Comparison of ENCODE assay signal across 3 fruit fly cellular contexts in the genomic region with DNA sequence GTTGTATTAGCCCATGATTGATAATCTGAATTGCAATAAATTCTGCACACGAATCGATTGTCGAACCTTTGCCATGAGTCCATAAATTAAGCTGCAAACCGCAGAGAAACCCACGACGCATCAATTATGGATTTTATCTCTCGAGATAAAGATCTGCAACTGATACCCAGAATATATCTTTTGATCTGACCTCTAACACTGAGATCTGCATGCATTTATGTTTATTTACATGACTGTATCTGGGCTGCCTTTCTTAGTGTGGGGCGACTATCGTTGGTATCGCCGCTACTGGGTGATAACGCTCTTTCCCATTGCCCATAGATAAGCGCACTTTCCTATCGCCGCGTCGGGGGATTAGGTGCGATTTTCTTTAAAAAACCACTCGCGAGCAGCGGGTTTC.
TF ChIP-seq lines count a peak whose summit lies in the region.

A gene (plus strand): TSS at position 398 of the 400 bp plus-strand sequence.

- no peak for TF ChIP-seq CTCF in whole organism, embryonic (GFP tag; optimal IDR thresholded peaks at IDR 0.05; lab: Kevin White, UChicago)

TF ChIP-seq in whole organism, embryonic, 481 proteins besides CTCF, POLR2A, EP300 and RAD21 (continues in another document):
- TF ChIP-seq sug (tag; optimal IDR thresholded peaks at IDR 0.05; lab: Kevin White, UChicago) (peak; percentile 81), Dip3 (GFP tag; optimal IDR thresholded peaks at IDR 0.05; lab: Kevin White, UChicago) (no peak), GATAe (GFP tag; conservative IDR thresholded peaks at IDR 0.05; lab: Robert Waterston, UW) (peak; percentile 61), abd-A (tag; optimal IDR thresholded peaks at IDR 0.05; lab: Kevin White, UChicago) (no peak), CG5180 (GFP tag; optimal IDR thresholded peaks at IDR 0.05; lab: Kevin White, UChicago) (no peak), Abd-B (GFP tag; optimal IDR thresholded peaks at IDR 0.05; lab: Kevin White, UChicago) (no peak), CG9727 (GFP tag; optimal IDR thresholded peaks at IDR 0.05; lab: Kevin White, UChicago) (no peak), mirr (GFP tag; optimal IDR thresholded peaks at IDR 0.05; lab: Kevin White, UChicago) (peak; percentile 13), CG18619 (GFP tag; optimal IDR thresholded peaks at IDR 0.05; lab: Kevin White, UChicago) (no peak), CG18011 (GFP tag; optimal IDR thresholded peaks at IDR 0.05; lab: Kevin White, UChicago) (no peak), CG17829 (tag; optimal IDR thresholded peaks at IDR 0.05; lab: Kevin White, UChicago) (no peak), CG14667 (GFP tag; IDR thresholded peaks at IDR 0.05; lab: Robert Waterston, UW) (no peak), Xbp1 (GFP tag; optimal IDR thresholded peaks at IDR 0.05; lab: Kevin White, UChicago) (no peak), sens-2 (GFP tag; IDR thresholded peaks at IDR 0.05; lab: Robert Waterston, UW) (no peak), inv (GFP tag; IDR thresholded peaks at IDR 0.05; lab: Robert Waterston, UW; ENCODE audit: partially characterized antibody) (no peak), sna (GFP tag; IDR thresholded peaks at IDR 0.05; lab: Robert Waterston, UW; ENCODE audit: partially characterized antibody) (0 out of 2 replicates have a peak, but pooled peaks have one; percentile 15), CG3163 (GFP tag; optimal IDR thresholded peaks at IDR 0.05; lab: Kevin White, UChicago) (no peak), CG2199 (GFP tag; IDR thresholded peaks at IDR 0.05; lab: Robert Waterston, UW) (0 out of 3 replicates have a peak, but pooled peaks have one; percentile 28), wor (GFP tag; IDR thresholded peaks at IDR 0.05; lab: Robert Waterston, UW) (no peak), ro (GFP tag; IDR thresholded peaks at IDR 0.05; lab: Robert Waterston, UW) (no peak), wdn (GFP tag; IDR thresholded peaks at IDR 0.05; lab: Robert Waterston, UW) (no peak), stwl (tag; optimal IDR thresholded peaks at IDR 0.05; lab: Kevin White, UChicago) (no peak), CG15479 (GFP tag; optimal IDR thresholded peaks at IDR 0.05; lab: Kevin White, UChicago) (peak; percentile 46), CG30431 (GFP tag; optimal IDR thresholded peaks at IDR 0.05; lab: Kevin White, UChicago) (no peak), crc (GFP tag; optimal IDR thresholded peaks at IDR 0.05; lab: Kevin White, UChicago) (no peak), CG15696 (tag; optimal IDR thresholded peaks at IDR 0.05; lab: Kevin White, UChicago) (no peak), Hmr (GFP tag; optimal IDR thresholded peaks at IDR 0.05; lab: Kevin White, UChicago) (no peak), yki (optimal IDR thresholded peaks at IDR 0.05; lab: Kevin White, UChicago) (no peak), fru (optimal IDR thresholded peaks at IDR 0.05; lab: Kevin White, UChicago) (no peak)

TF ChIP-seq in whole organism, prepupa, 60 proteins besides CTCF, POLR2A, EP300 and RAD21:
- TF ChIP-seq eg (GFP tag; IDR thresholded peaks at IDR 0.05; lab: Robert Waterston, UW) (0 out of 3 replicates have a peak, but pooled peaks have one; percentile 39), achi (GFP tag; optimal IDR thresholded peaks at IDR 0.05; lab: Kevin White, UChicago) (no peak), CG8119 (GFP tag; IDR thresholded peaks at IDR 0.05; lab: Robert Waterston, UW) (no peak), Sox102F (GFP tag; optimal IDR thresholded peaks at IDR 0.05; lab: Kevin White, UChicago) (no peak), CG3032 (tag; optimal IDR thresholded peaks at IDR 0.05; lab: Kevin White, UChicago) (no peak), CG10631 (GFP tag; optimal IDR thresholded peaks at IDR 0.05; lab: Kevin White, UChicago) (no peak), Eip78C (GFP tag; lab: Kevin White, UChicago) (peak; percentile 53), Hr39 (GFP tag; optimal IDR thresholded peaks at IDR 0.05; lab: Kevin White, UChicago) (no peak), CG6854 (GFP tag; optimal IDR thresholded peaks at IDR 0.05; lab: Kevin White, UChicago) (no peak), fkh (GFP tag; optimal IDR thresholded peaks at IDR 0.05; lab: Kevin White, UChicago) (no peak), Met (GFP tag; optimal IDR thresholded peaks at IDR 0.05; lab: Kevin White, UChicago) (no peak)

TF ChIP-seq in whole organism, wandering third instar larva, 38 proteins besides CTCF, POLR2A, EP300 and RAD21:
- peak; percentile 13 for TF ChIP-seq Dif (GFP tag; optimal IDR thresholded peaks at IDR 0.05; lab: Kevin White, UChicago; ENCODE audit: partially characterized antibody)
- peak; percentile 47 for TF ChIP-seq Vsx2 (GFP tag; optimal IDR thresholded peaks at IDR 0.05; lab: Kevin White, UChicago; ENCODE audit: partially characterized antibody)
- no peak for TF ChIP-seq usp (GFP tag; optimal IDR thresholded peaks at IDR 0.05; lab: Kevin White, UChicago)
- TF ChIP-seq dl (GFP tag; optimal IDR thresholded peaks at IDR 0.05; lab: Kevin White, UChicago; ENCODE audit: insufficient read depth in 1 of 2, partially characterized antibody in 2 of 2) = peak in 1 of 2 experiments; percentile 9
- no peak for TF ChIP-seq Hnf4 (GFP tag; optimal IDR thresholded peaks at IDR 0.05; lab: Kevin White, UChicago)
- TF ChIP-seq lola (GFP tag; optimal IDR thresholded peaks at IDR 0.05; lab: Kevin White, UChicago) = no peak
- TF ChIP-seq jim (GFP tag; optimal IDR thresholded peaks at IDR 0.05; lab: Kevin White, UChicago) = no peak
TF ChIP-seq in whole organism, wandering third instar larva: peak in this region for 3.
